Worm (Caenorhabditis elegans) whole organism, L3 larva: ENCODE results near the gene nmr-2.

ENCODE experiments used
- R02D3.7 ChIP-seq: fragments of 150-350 bp; optimal IDR thresholded peaks from 2 replicates; lab custom pipeline; 2014; ENCODE audit warnings: missing biosample characterization, missing genetic modification characterization
- aly-2 ChIP-seq: fragments of 150-350 bp; optimal IDR thresholded peaks from 2 replicates; lab custom pipeline; 2014; ENCODE audit warnings: missing biosample characterization, missing genetic modification characterization
- ceh-16 ChIP-seq: sonication (generic microtip); optimal IDR thresholded peaks from 2 replicates; lab custom pipeline; 2017; ENCODE audit warnings: missing biosample characterization, missing genetic modification characterization
- ceh-28 ChIP-seq: fragments of 150-350 bp; optimal IDR thresholded peaks from 2 replicates; lab custom pipeline; 2014; ENCODE audit warnings: missing biosample characterization, missing genetic modification reagents, missing genetic modification characterization
- daf-12 ChIP-seq: fragments of 150-350 bp; optimal IDR thresholded peaks from 2 replicates; lab custom pipeline; 2014; ENCODE audit warnings: missing biosample characterization, missing genetic modification reagents, missing genetic modification characterization
- egl-27 ChIP-seq: sonication (generic microtip); optimal IDR thresholded peaks from 4 replicates; lab custom pipeline; 2017; ENCODE audit warnings: missing biosample characterization, missing genetic modification reagents, missing genetic modification characterization
- egl-5 ChIP-seq: fragments of 150-350 bp; optimal IDR thresholded peaks from 2 replicates; lab custom pipeline; 2017; ENCODE audit warnings: missing biosample characterization, missing genetic modification reagents, missing genetic modification characterization, inconsistent platforms
- elt-1 ChIP-seq: fragments of 150-350 bp; optimal IDR thresholded peaks from 2 replicates; lab custom pipeline; 2014; ENCODE audit warnings: missing biosample characterization, missing genetic modification characterization
- elt-2 ChIP-seq: sonication (generic microtip); optimal IDR thresholded peaks from 2 replicates; lab custom pipeline; 2016; ENCODE audit warnings: missing genetic modification reagents, mild to moderate bottlenecking, missing genetic modification characterization, missing compliant biosample characterization
- elt-3 ChIP-seq, 3 experiments: fragments of 150-350 bp in 1 of 3; sonication (generic microtip) in 2 of 3; optimal IDR thresholded peaks; 2 replicates in 2 of 3; 4 replicates in 1 of 3; lab custom pipeline; 2014 to 2017; ENCODE audit warnings: missing biosample characterization in 3 of 3, missing genetic modification characterization in 3 of 3
- fkh-10 ChIP-seq: sonication (generic microtip); optimal IDR thresholded peaks from 2 replicates; lab custom pipeline; 2017; ENCODE audit warnings: missing biosample characterization, missing genetic modification reagents, missing genetic modification characterization
- fos-1 ChIP-seq: fragments of 150-350 bp; optimal IDR thresholded peaks from 2 replicates; lab custom pipeline; 2014; ENCODE audit warnings: missing biosample characterization, missing genetic modification characterization
- hmg-11 ChIP-seq: sonication (generic microtip); optimal IDR thresholded peaks from 2 replicates; lab custom pipeline; 2016; ENCODE audit warnings: missing genetic modification characterization, missing compliant biosample characterization
- lin-15B ChIP-seq: fragments of 150-350 bp; optimal IDR thresholded peaks from 2 replicates; lab custom pipeline; 2014; ENCODE audit warnings: missing biosample characterization, missing genetic modification characterization
- lin-39 ChIP-seq: fragments of 150-350 bp; optimal IDR thresholded peaks from 2 replicates; lab custom pipeline; 2018; ENCODE audit warnings: missing biosample characterization, missing genetic modification reagents, missing genetic modification characterization
- mdl-1 ChIP-seq: fragments of 150-350 bp; optimal IDR thresholded peaks from 2 replicates; lab custom pipeline; 2014; ENCODE audit warnings: missing biosample characterization, missing genetic modification characterization
- mml-1 ChIP-seq: fragments of 150-350 bp; sonication (generic microtip); optimal IDR thresholded peaks from 3 replicates; lab custom pipeline; 2014; ENCODE audit warnings: missing biosample characterization, missing genetic modification characterization
- nfya-1 ChIP-seq: sonication (generic microtip); optimal IDR thresholded peaks from 2 replicates; lab custom pipeline; 2017; ENCODE audit warnings: missing genetic modification characterization, mild to moderate bottlenecking, missing compliant biosample characterization, antibody characterized with exemption, moderate library complexity; ENCODE audit not compliant: insufficient read depth
- nhr-12 ChIP-seq: fragments of 150-350 bp; optimal IDR thresholded peaks from 2 replicates; lab custom pipeline; 2014; ENCODE audit warnings: missing biosample characterization, missing genetic modification characterization
- nhr-23 ChIP-seq: fragments of 150-350 bp; optimal IDR thresholded peaks from 2 replicates; lab custom pipeline; 2014; ENCODE audit warnings: missing biosample characterization, missing genetic modification reagents, missing genetic modification characterization
- nhr-28 ChIP-seq: fragments of 150-350 bp; optimal IDR thresholded peaks from 2 replicates; lab custom pipeline; 2014; ENCODE audit warnings: missing biosample characterization, missing genetic modification characterization
- nhr-43 ChIP-seq: sonication (generic microtip); optimal IDR thresholded peaks from 2 replicates; lab custom pipeline; 2016; ENCODE audit warnings: mild to moderate bottlenecking, missing genetic modification characterization, missing compliant biosample characterization; ENCODE audit not compliant: poor library complexity, severe bottlenecking
- nhr-67 ChIP-seq: fragments of 150-350 bp; optimal IDR thresholded peaks from 2 replicates; lab custom pipeline; 2014; ENCODE audit warnings: missing biosample characterization, missing genetic modification characterization
- pha-4 ChIP-seq: fragments of 150-350 bp; optimal IDR thresholded peaks from 2 replicates; lab custom pipeline; 2014; ENCODE audit warnings: missing biosample characterization, missing genetic modification reagents, missing genetic modification characterization
- snpc-4 ChIP-seq: fragments of 150-350 bp; optimal IDR thresholded peaks from 2 replicates; lab custom pipeline; 2014; ENCODE audit warnings: missing biosample characterization, missing genetic modification characterization
- zag-1 ChIP-seq: fragments of 150-350 bp; optimal IDR thresholded peaks from 2 replicates; lab custom pipeline; 2014; ENCODE audit warnings: missing biosample characterization, missing genetic modification characterization
- ztf-11 ChIP-seq: fragments of 150-350 bp; optimal IDR thresholded peaks from 2 replicates; lab custom pipeline; 2014; ENCODE audit warnings: missing biosample characterization, missing genetic modification characterization
- ztf-4 ChIP-seq: fragments of 150-350 bp; optimal IDR thresholded peaks from 2 replicates; lab custom pipeline; 2014; ENCODE audit warnings: missing biosample characterization, missing genetic modification characterization

The nmr-2 gene

ce11 chrV:14993620-14994019, 17.8 kb downstream of the nmr-2 start, which contains the start of gene fil-1:
Gene fil-1, plus strand, starts transcription at chrV:14993838.
- TF ChIP-seq fkh-10 (no peak), egl-27 (tag; lab: Kevin White, UChicago) (no peak), pha-4 (tag; lab: Kevin White, UChicago) (peak; percentile 19), elt-2 (tag; lab: Kevin White, UChicago) (peak; percentile 74)
- TF ChIP-seq, all 47 proteins: peak for 2

ce11 chrV:14992627-14993117, 18.8 kb downstream of the nmr-2 start, which contains the start of gene T01C3.3:
Gene T01C3.3, minus strand, starts transcription at chrV:14992677.
- no peak for TF ChIP-seq elt-1 (tag; lab: Kevin White, UChicago)
- no peak for TF ChIP-seq lin-39
- TF ChIP-seq nhr-43 (tag; lab: Kevin White, UChicago): no peak
- TF ChIP-seq mdl-1 (tag; lab: Kevin White, UChicago): no peak
- no peak for TF ChIP-seq egl-5 (tag; lab: Kevin White, UChicago)
- no peak for TF ChIP-seq daf-12 (tag; lab: Kevin White, UChicago)
- no peak for TF ChIP-seq aly-2 (tag; lab: Kevin White, UChicago)
- no peak for TF ChIP-seq nhr-67 (tag; lab: Kevin White, UChicago)
- no peak for TF ChIP-seq fos-1 (tag; lab: Kevin White, UChicago)
- TF ChIP-seq pha-4 (tag; lab: Kevin White, UChicago): no peak
- TF ChIP-seq ceh-16 (tag; lab: Kevin White, UChicago): no peak
- TF ChIP-seq nfya-1: no peak
- TF ChIP-seq fkh-10: no peak
- TF ChIP-seq snpc-4 (tag; lab: Kevin White, UChicago): no peak
- no peak for TF ChIP-seq hmg-11 (tag; lab: Kevin White, UChicago)
- no peak for TF ChIP-seq nhr-28
- TF ChIP-seq elt-2 (tag; lab: Kevin White, UChicago): no peak
- no peak for TF ChIP-seq ztf-4

- TF ChIP-seq snpc-4 (tag; lab: Kevin White, UChicago) (no peak), mml-1 (no peak), zag-1 (no peak)
Measured at ce11 chrV:14991489-14991888, 20.0 kb downstream of the nmr-2 start.

- TF ChIP-seq ztf-11 (no peak), R02D3.7 (tag; lab: Kevin White, UChicago) (peak; percentile 91), pha-4 (tag; lab: Kevin White, UChicago) (peak; percentile 71), mml-1 (no peak), egl-27 (tag; lab: Kevin White, UChicago) (no peak), egl-5 (tag; lab: Kevin White, UChicago) (no peak), nhr-23 (tag; lab: Kevin White, UChicago) (peak; percentile 10), lin-15B (tag; lab: Kevin White, UChicago) (peak; percentile 62)
Measured at ce11 chrV:14990843-14991242, 20.6 kb downstream of the nmr-2 start, which contains the start of the genes cdt-2 and T01C3.2. Gene cdt-2, minus strand, starts transcription at chrV:14991126. Gene T01C3.2, plus strand, starts transcription at chrV:14991168.

- TF ChIP-seq elt-2 (tag; lab: Kevin White, UChicago) (no peak), mdl-1 (tag; lab: Kevin White, UChicago) (no peak), nhr-12 (no peak), nhr-28 (no peak), fos-1 (tag; lab: Kevin White, UChicago) (no peak), egl-5 (tag; lab: Kevin White, UChicago) (no peak)
Measured at ce11 chrV:14984593-14984992, 26.9 kb downstream of the nmr-2 start, which contains the start of gene F02D8.4. Gene F02D8.4, plus strand, starts transcription at chrV:14984893.

ce11 chrV:14979937-14980336, 31.5 kb downstream of the nmr-2 start, which contains the start of gene xbx-1:
Gene xbx-1, plus strand, starts transcription at chrV:14980237.
- TF ChIP-seq fos-1 (tag; lab: Kevin White, UChicago) (no peak), snpc-4 (tag; lab: Kevin White, UChicago) (no peak), daf-12 (tag; lab: Kevin White, UChicago) (no peak), ceh-28 (tag; lab: Kevin White, UChicago) (no peak), lin-39 (no peak), elt-3 (tag; optimal IDR thresholded peaks at IDR 0.05; lab: Kevin White, UChicago) (no peak), nhr-28 (no peak), egl-27 (tag; lab: Kevin White, UChicago) (no peak), nfya-1 (no peak)
- TF ChIP-seq, all 47 proteins: peak for 0
